Worm (Caenorhabditis elegans) whole organism, late embryonic: ENCODE data around the gene ZK354.3.

Source experiments
- C08G9.2 ChIP-seq: sonication (generic microtip); optimal IDR thresholded peaks from 2 replicates; lab custom pipeline; 2016; ENCODE audit warnings: mild to moderate bottlenecking, missing genetic modification characterization, moderate library complexity, missing compliant biosample characterization
- C38D4.7 ChIP-seq: fragments of 200-800 bp; sonication (Bioruptor generic); optimal IDR thresholded peaks from 2 replicates; lab custom pipeline; 2018; ENCODE audit warnings: mild to moderate bottlenecking, missing genetic modification characterization, moderate library complexity, missing compliant biosample characterization
- F13H6.1 ChIP-seq: sonication (generic microtip); optimal IDR thresholded peaks from 2 replicates; lab custom pipeline; 2016; ENCODE audit warnings: missing genetic modification characterization, missing compliant biosample characterization
- T23F11.4 ChIP-seq: fragments of 200-800 bp; sonication (Bioruptor generic); optimal IDR thresholded peaks from 2 replicates; lab custom pipeline; 2018; ENCODE audit warnings: mild to moderate bottlenecking, missing genetic modification characterization, missing compliant biosample characterization
- Y22D7AL.16 ChIP-seq: sonication (generic microtip); optimal IDR thresholded peaks from 2 replicates; lab custom pipeline; 2016; ENCODE audit warnings: missing genetic modification characterization, missing compliant biosample characterization
- ahr-1 ChIP-seq: sonication (generic microtip); optimal IDR thresholded peaks from 2 replicates; lab custom pipeline; 2016; ENCODE audit warnings: missing genetic modification characterization, missing compliant biosample characterization
- ama-1 ChIP-seq: fragments of 150-350 bp; optimal IDR thresholded peaks from 2 replicates; lab custom pipeline; 2014
- ceh-18 ChIP-seq: sonication (generic microtip); optimal IDR thresholded peaks from 2 replicates; lab custom pipeline; 2016; ENCODE audit warnings: missing genetic modification characterization, missing compliant biosample characterization
- ceh-22 ChIP-seq: sonication (generic microtip); optimal IDR thresholded peaks from 2 replicates; lab custom pipeline; 2017; ENCODE audit warnings: missing biosample characterization, missing genetic modification characterization
- ceh-24 ChIP-seq: sonication (generic microtip); optimal IDR thresholded peaks from 2 replicates; lab custom pipeline; 2016; ENCODE audit warnings: mild to moderate bottlenecking, missing genetic modification characterization, missing compliant biosample characterization
- ceh-34 ChIP-seq: sonication (generic microtip); optimal IDR thresholded peaks from 2 replicates; lab custom pipeline; 2016; ENCODE audit warnings: mild to moderate bottlenecking, missing genetic modification characterization, missing compliant biosample characterization
- ceh-48 ChIP-seq: sonication (generic microtip); optimal IDR thresholded peaks from 2 replicates; lab custom pipeline; 2016; ENCODE audit warnings: missing genetic modification characterization, inconsistent platforms, missing compliant biosample characterization
- ceh-6 ChIP-seq: fragments of 200-800 bp; sonication (Bioruptor generic); optimal IDR thresholded peaks from 2 replicates; lab custom pipeline; 2018; ENCODE audit warnings: mild to moderate bottlenecking, missing genetic modification characterization, missing compliant biosample characterization
- ceh-9 ChIP-seq: sonication (generic microtip); optimal IDR thresholded peaks from 2 replicates; lab custom pipeline; 2016; ENCODE audit warnings: mild to moderate bottlenecking, missing genetic modification characterization, inconsistent platforms, missing compliant biosample characterization
- che-1 ChIP-seq: sonication (generic microtip); optimal IDR thresholded peaks from 2 replicates; lab custom pipeline; 2016; ENCODE audit warnings: mild to moderate bottlenecking, missing genetic modification characterization, missing compliant biosample characterization
- dve-1 ChIP-seq: sonication (generic microtip); optimal IDR thresholded peaks from 2 replicates; lab custom pipeline; 2017; ENCODE audit warnings: antibody characterized with exemption, mild to moderate bottlenecking, missing genetic modification characterization, missing compliant biosample characterization
- elt-2 ChIP-seq: sonication (generic microtip); optimal IDR thresholded peaks from 2 replicates; lab custom pipeline; 2016; ENCODE audit warnings: missing genetic modification reagents, missing genetic modification characterization, missing compliant biosample characterization
- eyg-1 ChIP-seq: sonication (generic microtip); optimal IDR thresholded peaks from 2 replicates; lab custom pipeline; 2016; ENCODE audit warnings: missing genotype, missing genetic modification characterization, missing compliant biosample characterization
- fax-1 ChIP-seq: sonication (generic microtip); optimal IDR thresholded peaks from 2 replicates; lab custom pipeline; 2016; ENCODE audit warnings: missing genotype, missing genetic modification characterization, missing compliant biosample characterization
- fkh-10 ChIP-seq: fragments of 150-350 bp; optimal IDR thresholded peaks from 2 replicates; lab custom pipeline; 2014; ENCODE audit warnings: missing biosample characterization, missing genetic modification reagents, missing genetic modification characterization
- fkh-6 ChIP-seq: sonication (generic microtip); optimal IDR thresholded peaks from 2 replicates; lab custom pipeline; 2016; ENCODE audit warnings: missing genetic modification characterization, missing compliant biosample characterization
- hlh-13 ChIP-seq: fragments of 200-800 bp; sonication (Bioruptor generic); optimal IDR thresholded peaks from 2 replicates; lab custom pipeline; 2018; ENCODE audit warnings: mild to moderate bottlenecking, missing genetic modification characterization, missing compliant biosample characterization
- hlh-15 ChIP-seq: sonication (generic microtip); optimal IDR thresholded peaks from 2 replicates; lab custom pipeline; 2016; ENCODE audit warnings: missing genetic modification characterization, missing compliant biosample characterization
- hlh-30 ChIP-seq: sonication (generic microtip); optimal IDR thresholded peaks from 2 replicates; lab custom pipeline; 2017; ENCODE audit warnings: antibody characterized with exemption, missing genetic modification characterization, missing compliant biosample characterization; ENCODE audit not compliant: insufficient read depth
- hlh-6 ChIP-seq: sonication (generic microtip); optimal IDR thresholded peaks from 2 replicates; lab custom pipeline; 2016; ENCODE audit warnings: missing genotype, missing genetic modification characterization, missing compliant biosample characterization
- hlh-8 ChIP-seq: sonication (generic microtip); optimal IDR thresholded peaks from 2 replicates; lab custom pipeline; 2016; ENCODE audit warnings: missing genotype, missing genetic modification characterization, missing compliant biosample characterization
- nfya-1 ChIP-seq: sonication (generic microtip); optimal IDR thresholded peaks from 2 replicates; lab custom pipeline; 2017; ENCODE audit warnings: missing genetic modification characterization, mild to moderate bottlenecking, missing compliant biosample characterization, antibody characterized with exemption, moderate library complexity
- odd-2 ChIP-seq: sonication (generic microtip); optimal IDR thresholded peaks from 2 replicates; lab custom pipeline; 2017; ENCODE audit warnings: antibody characterized with exemption, mild to moderate bottlenecking, missing genetic modification characterization, missing compliant biosample characterization
- pag-3 ChIP-seq: sonication (generic microtip); optimal IDR thresholded peaks from 2 replicates; lab custom pipeline; 2016; ENCODE audit warnings: missing compliant biosample characterization, missing genetic modification characterization, borderline replicate concordance
- pat-9 ChIP-seq: fragments of 200-800 bp; sonication (Bioruptor generic); optimal IDR thresholded peaks from 2 replicates; lab custom pipeline; 2018; ENCODE audit warnings: mild to moderate bottlenecking, missing genetic modification characterization, moderate library complexity, missing compliant biosample characterization
- pax-1 ChIP-seq: fragments of 150-350 bp; optimal IDR thresholded peaks from 2 replicates; lab custom pipeline; 2014; ENCODE audit warnings: missing biosample characterization, missing genetic modification characterization
- pha-4 ChIP-seq: fragments of 150-350 bp; optimal IDR thresholded peaks from 2 replicates; lab custom pipeline; 2018; ENCODE audit warnings: missing biosample characterization, missing genetic modification reagents, missing genetic modification characterization
- ref-2 ChIP-seq: sonication (generic microtip); optimal IDR thresholded peaks from 2 replicates; lab custom pipeline; 2016; ENCODE audit warnings: missing genetic modification characterization, missing compliant biosample characterization
- rnt-1 ChIP-seq: sonication (generic microtip); optimal IDR thresholded peaks from 2 replicates; lab custom pipeline; 2016; ENCODE audit warnings: missing genetic modification characterization, missing compliant biosample characterization
- sox-4 ChIP-seq: sonication (generic microtip); optimal IDR thresholded peaks from 2 replicates; lab custom pipeline; 2017; ENCODE audit warnings: mild to moderate bottlenecking, missing genetic modification characterization, inconsistent platforms, missing compliant biosample characterization
- syd-9 ChIP-seq: sonication (generic microtip); optimal IDR thresholded peaks from 2 replicates; lab custom pipeline; 2016; ENCODE audit warnings: mild to moderate bottlenecking, missing genetic modification characterization, moderate library complexity, missing compliant biosample characterization
- ttx-3 ChIP-seq: sonication (generic microtip); optimal IDR thresholded peaks from 2 replicates; lab custom pipeline; 2016; ENCODE audit warnings: missing genetic modification reagents, missing genetic modification characterization, missing compliant biosample characterization
- unc-55 ChIP-seq: sonication (generic microtip); optimal IDR thresholded peaks from 2 replicates; lab custom pipeline; 2017; ENCODE audit warnings: missing biosample characterization, missing genetic modification reagents, missing genetic modification characterization
- zip-5 ChIP-seq: sonication (generic microtip); optimal IDR thresholded peaks from 2 replicates; lab custom pipeline; 2016; ENCODE audit warnings: missing genetic modification characterization, missing compliant biosample characterization
- ztf-16 ChIP-seq: sonication (generic microtip); optimal IDR thresholded peaks from 2 replicates; lab custom pipeline; 2017; ENCODE audit warnings: missing genetic modification characterization, missing compliant biosample characterization

Gene ZK354.3

ce11 chrIV:5287190-5287589 is 22.7 kb upstream of the ZK354.3 start:
- TF ChIP-seq Y22D7AL.16 (tag; lab: Kevin White, UChicago), result no peak
- TF ChIP-seq dve-1, result no peak
- no peak for TF ChIP-seq ceh-9
- TF ChIP-seq pha-4 (tag; lab: Kevin White, UChicago), result no peak
- no peak for TF ChIP-seq ceh-18 (tag; lab: Kevin White, UChicago)
- no peak for TF ChIP-seq C38D4.7 (GFP tag; lab: Kevin White, UChicago)
- TF ChIP-seq unc-55, result no peak
- TF ChIP-seq odd-2, result no peak
- TF ChIP-seq ceh-22 (tag; lab: Kevin White, UChicago), result no peak
- TF ChIP-seq hlh-6 (tag; lab: Kevin White, UChicago), result no peak
- TF ChIP-seq fax-1 (tag; lab: Kevin White, UChicago), result no peak
- TF ChIP-seq che-1 (tag; lab: Kevin White, UChicago), result no peak
- no peak for TF ChIP-seq T23F11.4 (GFP tag; lab: Kevin White, UChicago)
- TF ChIP-seq eyg-1 (tag; lab: Kevin White, UChicago), result no peak

- TF ChIP-seq ceh-24, result no peak
- TF ChIP-seq ttx-3 (tag; lab: Kevin White, UChicago), result no peak
- no peak for TF ChIP-seq sox-4 (tag; lab: Kevin White, UChicago)
- no peak for TF ChIP-seq Y22D7AL.16 (tag; lab: Kevin White, UChicago)
- no peak for TF ChIP-seq rnt-1 (tag; lab: Kevin White, UChicago)
- no peak for TF ChIP-seq ztf-16 (tag; lab: Kevin White, UChicago)
- TF ChIP-seq ceh-18 (tag; lab: Kevin White, UChicago), result no peak
- no peak for TF ChIP-seq pat-9 (tag; lab: Kevin White, UChicago)
- TF ChIP-seq dve-1, result no peak
- no peak for TF ChIP-seq hlh-13 (GFP tag; lab: Kevin White, UChicago)
- TF ChIP-seq hlh-30, result no peak
- no peak for TF ChIP-seq ceh-48
- no peak for TF ChIP-seq T23F11.4 (GFP tag; lab: Kevin White, UChicago)
- no peak for TF ChIP-seq fkh-6 (tag; lab: Kevin White, UChicago)
- no peak for TF ChIP-seq pag-3 (tag; lab: Kevin White, UChicago)
- TF ChIP-seq ceh-6 (GFP tag; lab: Kevin White, UChicago), result no peak
Measured at ce11 chrIV:5288932-5289331, 20.9 kb upstream of the ZK354.3 start.

- TF ChIP-seq ceh-6 (GFP tag; lab: Kevin White, UChicago) (no peak), nfya-1 (tag; lab: Kevin White, UChicago) (no peak), pha-4 (tag; lab: Kevin White, UChicago) (no peak), fkh-10 (GFP tag; lab: Kevin White, UChicago) (no peak), fax-1 (tag; lab: Kevin White, UChicago) (no peak), unc-55 (no peak)
- TF ChIP-seq, all 69 proteins: peak for 0
Measured at ce11 chrIV:5290547-5290946, 19.3 kb upstream of the ZK354.3 start, which contains the start of gene nlp-47. Gene nlp-47 (plus strand): TSS chrIV:5290847.

ce11 chrIV:5291207-5291606 is 18.6 kb upstream of the ZK354.3 start:
- no peak for TF ChIP-seq ceh-9
- no peak for TF ChIP-seq ceh-34 (tag; lab: Kevin White, UChicago)
- TF ChIP-seq ceh-48, result no peak
- no peak for TF ChIP-seq fkh-6 (tag; lab: Kevin White, UChicago)

- TF ChIP-seq hlh-8 (tag; lab: Kevin White, UChicago) (no peak), F13H6.1 (tag; lab: Kevin White, UChicago) (no peak), syd-9 (no peak), elt-2 (tag; lab: Kevin White, UChicago) (no peak), pax-1 (tag; lab: Kevin White, UChicago) (no peak), hlh-13 (GFP tag; lab: Kevin White, UChicago) (no peak), ceh-22 (tag; lab: Kevin White, UChicago) (no peak), ttx-3 (tag; lab: Kevin White, UChicago) (no peak), zip-5 (tag; lab: Kevin White, UChicago) (no peak), C08G9.2 (tag; lab: Kevin White, UChicago) (no peak), ama-1 (no peak), ref-2 (tag; lab: Kevin White, UChicago) (no peak), ztf-16 (tag; lab: Kevin White, UChicago) (no peak), hlh-15 (tag; lab: Kevin White, UChicago) (no peak), ahr-1 (tag; lab: Kevin White, UChicago) (no peak), hlh-30 (no peak)
- TF ChIP-seq, all 69 proteins: peak for 0
Measured at ce11 chrIV:5294467-5294866, 15.4 kb upstream of the ZK354.3 start.
